Worm (Caenorhabditis elegans) whole organism, late embryonic: Measurements from ENCODE around the gene T24H10.5.

Experiments used
- ama-1 ChIP-seq: fragments of 150-350 bp; optimal IDR thresholded peaks from 2 replicates; lab custom pipeline; 2014
- ceh-2 ChIP-seq: sonication (generic microtip); optimal IDR thresholded peaks from 2 replicates; lab custom pipeline; 2016; ENCODE audit warnings: missing genotype, missing genetic modification characterization, missing compliant biosample characterization
- dve-1 ChIP-seq: sonication (generic microtip); optimal IDR thresholded peaks from 2 replicates; lab custom pipeline; 2017; ENCODE audit warnings: antibody characterized with exemption, mild to moderate bottlenecking, missing genetic modification characterization, missing compliant biosample characterization
- hlh-6 ChIP-seq: sonication (generic microtip); optimal IDR thresholded peaks from 2 replicates; lab custom pipeline; 2016; ENCODE audit warnings: missing genotype, missing genetic modification characterization, missing compliant biosample characterization
- lin-11 ChIP-seq: fragments of 200-800 bp; sonication (Bioruptor generic); optimal IDR thresholded peaks from 2 replicates; lab custom pipeline; 2018; ENCODE audit warnings: mild to moderate bottlenecking, missing genetic modification characterization, missing compliant biosample characterization
- mec-3 ChIP-seq: sonication (generic microtip); optimal IDR thresholded peaks from 2 replicates; lab custom pipeline; 2016; ENCODE audit warnings: borderline replicate concordance, missing genetic modification characterization, missing compliant biosample characterization
- nhr-11 ChIP-seq: fragments of 150-350 bp; optimal IDR thresholded peaks from 2 replicates; lab custom pipeline; 2014; ENCODE audit warnings: missing biosample characterization, missing genetic modification characterization
- odd-2 ChIP-seq: sonication (generic microtip); optimal IDR thresholded peaks from 2 replicates; lab custom pipeline; 2017; ENCODE audit warnings: antibody characterized with exemption, mild to moderate bottlenecking, missing genetic modification characterization, missing compliant biosample characterization
- pha-4 ChIP-seq: fragments of 150-350 bp; optimal IDR thresholded peaks from 2 replicates; lab custom pipeline; 2018; ENCODE audit warnings: missing biosample characterization, missing genetic modification reagents, missing genetic modification characterization
- rnt-1 ChIP-seq: sonication (generic microtip); optimal IDR thresholded peaks from 2 replicates; lab custom pipeline; 2016; ENCODE audit warnings: missing genetic modification characterization, missing compliant biosample characterization
- tbx-2 ChIP-seq: sonication (generic microtip); optimal IDR thresholded peaks from 2 replicates; lab custom pipeline; 2016; ENCODE audit warnings: missing genetic modification characterization, missing compliant biosample characterization
- unc-86 ChIP-seq: sonication (generic microtip); optimal IDR thresholded peaks from 2 replicates; lab custom pipeline; 2016; ENCODE audit warnings: missing genetic modification characterization, missing compliant biosample characterization
- zip-5 ChIP-seq: sonication (generic microtip); optimal IDR thresholded peaks from 2 replicates; lab custom pipeline; 2016; ENCODE audit warnings: missing genetic modification characterization, missing compliant biosample characterization

- TF ChIP-seq rnt-1 (peak; percentile 64), unc-86 (tag; lab: Kevin White, UChicago) (peak; percentile 42), pha-4 (tag; lab: Kevin White, UChicago) (no peak), ama-1 (lab: Kevin White, UChicago) (no peak), lin-11 (tag; lab: Kevin White, UChicago) (no peak), nhr-11 (tag; lab: Kevin White, UChicago) (no peak), ceh-2 (tag; lab: Kevin White, UChicago) (peak; percentile 0), tbx-2 (peak; percentile 8), dve-1 (tag; lab: Kevin White, UChicago) (peak; percentile 22), hlh-6 (tag; lab: Kevin White, UChicago) (no peak), odd-2 (tag; lab: Kevin White, UChicago) (no peak), mec-3 (tag; lab: Kevin White, UChicago) (no peak), zip-5 (tag; lab: Kevin White, UChicago) (no peak)
These were observed 46.3 kb upstream of the T24H10.5 start, which contains the start of gene chmp-7 for ce11 chrII:9054604-9055003.
